Fruit fly (Drosophila melanogaster): ENCODE measurements around the gene CG10184.
A peak's percentile ranks its signal among the peaks of the same experiment; 100 is the strongest.

The CG10184 gene

dm6 chr3R:23646183-23646582, 40.9 kb upstream of the CG10184 start (continued):
- TF ChIP-seq CG1792 (GFP tag; optimal IDR thresholded peaks at IDR 0.05) (peak; percentile 11), CG12391 (tag; optimal IDR thresholded peaks at IDR 0.05) (peak; percentile 66), CG33213 (GFP tag; optimal IDR thresholded peaks at IDR 0.05) (peak; percentile 71), CG33557 (GFP tag; optimal IDR thresholded peaks at IDR 0.05) (no peak), CG11723 (GFP tag; optimal IDR thresholded peaks at IDR 0.05) (peak; percentile 48), CG6683 (GFP tag; optimal IDR thresholded peaks at IDR 0.05) (no peak)

DNA sequence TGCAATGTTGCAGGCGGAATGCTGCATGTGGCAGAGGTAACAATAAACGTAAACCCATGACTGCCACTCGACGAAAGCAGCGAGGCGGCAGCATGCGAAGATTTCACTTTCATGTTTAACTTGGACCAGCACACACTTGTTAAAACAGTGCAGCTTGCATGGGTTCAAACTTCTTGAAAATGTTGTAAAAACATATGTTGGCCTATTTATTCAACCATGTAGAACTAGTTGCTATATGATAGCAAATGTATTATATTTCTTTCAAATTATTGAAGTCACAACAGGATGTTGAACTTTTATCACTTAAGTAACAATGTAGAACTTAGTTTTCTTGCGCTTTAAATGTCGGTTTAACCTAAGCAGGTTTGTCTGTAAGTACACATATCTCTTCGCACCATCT, 37.5 kb upstream of the CG10184 start:
- TF ChIP-seq shn (GFP tag; optimal IDR thresholded peaks at IDR 0.05): no peak
- no peak for TF ChIP-seq CG13894 (tag; optimal IDR thresholded peaks at IDR 0.05)
- TF ChIP-seq kay (GFP tag; optimal IDR thresholded peaks at IDR 0.05): no peak
- peak; percentile 7 for TF ChIP-seq grau (tag; optimal IDR thresholded peaks at IDR 0.05)
- no peak for TF ChIP-seq Ptx1 (GFP tag; IDR thresholded peaks at IDR 0.05)
- TF ChIP-seq Eip74EF (GFP tag; optimal IDR thresholded peaks at IDR 0.05): no peak
- peak; percentile 62 for TF ChIP-seq Blimp-1 (GFP tag; optimal IDR thresholded peaks at IDR 0.05)
- TF ChIP-seq sens (GFP tag): peak; percentile 12
- TF ChIP-seq ATbp (GFP tag; optimal IDR thresholded peaks at IDR 0.05): peak; percentile 15

DNA sequence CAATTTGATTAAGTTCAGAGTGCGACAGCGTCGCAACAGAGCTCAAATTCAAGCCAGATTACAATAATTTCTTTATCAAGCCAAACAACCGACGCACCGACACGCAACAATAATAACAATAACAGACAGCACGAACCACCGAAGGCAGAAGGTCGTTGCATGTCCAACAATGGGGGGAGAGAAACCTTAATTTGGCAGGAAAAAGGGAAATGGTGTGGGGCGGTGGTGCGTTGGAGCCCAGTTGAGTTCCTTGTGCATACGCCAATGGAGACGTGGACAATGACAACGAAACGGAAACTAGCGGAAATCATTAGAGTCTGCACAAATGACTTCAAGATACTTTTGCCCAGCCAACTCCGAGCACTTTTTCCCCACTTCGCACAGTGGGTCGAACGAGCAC, 34.3 kb upstream of the CG10184 start:
- 0 out of 2 replicates have a peak, but pooled peaks have one; percentile 15 for TF ChIP-seq Atf6 (GFP tag; IDR thresholded peaks at IDR 0.05)
- TF ChIP-seq Ets65A (GFP tag): peak; percentile 74
- no peak for TF ChIP-seq ranshi (GFP tag; IDR thresholded peaks at IDR 0.05)
- no peak for TF ChIP-seq CG10147 (GFP tag; optimal IDR thresholded peaks at IDR 0.05)
- no peak for TF ChIP-seq CG12219 (GFP tag; optimal IDR thresholded peaks at IDR 0.05)

dm6 chr3R:23638351-23638750, 33.1 kb upstream of the CG10184 start:
- TF ChIP-seq insv (GFP tag; optimal IDR thresholded peaks at IDR 0.05): no peak
- no peak for TF ChIP-seq HmgD (GFP tag; optimal IDR thresholded peaks at IDR 0.05)
- TF ChIP-seq sens (GFP tag): peak; percentile 68
- TF ChIP-seq CG7745 (tag; optimal IDR thresholded peaks at IDR 0.05): no peak
- TF ChIP-seq Ptx1 (GFP tag; IDR thresholded peaks at IDR 0.05): 0 out of 2 replicates have a peak, but pooled peaks have one; percentile 13
- 0 out of 3 replicates have a peak, but pooled peaks have one; percentile 13 for TF ChIP-seq otp (GFP tag; IDR thresholded peaks at IDR 0.05)
- TF ChIP-seq caup (GFP tag; optimal IDR thresholded peaks at IDR 0.05; ENCODE audit: severe bottlenecking): no peak
- no peak for TF ChIP-seq sisA (GFP tag; IDR thresholded peaks at IDR 0.05)
- TF ChIP-seq CG8281 (tag; optimal IDR thresholded peaks at IDR 0.05): no peak
- TF ChIP-seq CG17385 (GFP tag; optimal IDR thresholded peaks at IDR 0.05): no peak
- TF ChIP-seq Sox102F (GFP tag; optimal IDR thresholded peaks at IDR 0.05): peak; percentile 20
- TF ChIP-seq Hr51 (GFP tag; optimal IDR thresholded peaks at IDR 0.05): peak in 1 of 2 experiments; percentile 42
- TF ChIP-seq dmrt99B (tag; optimal IDR thresholded peaks at IDR 0.05): peak; percentile 17
- TF ChIP-seq Bteb2 (GFP tag; optimal IDR thresholded peaks at IDR 0.05): no peak
- TF ChIP-seq Drgx (GFP tag; IDR thresholded peaks at IDR 0.05): peak; percentile 64
- TF ChIP-seq Med (GFP tag): peak; percentile 34
- TF ChIP-seq az2 (GFP tag; optimal IDR thresholded peaks at IDR 0.05): no peak
